Worm (Caenorhabditis elegans) whole organism, L4 larva: ENCODE results near the gene Y27F2A.11.

Experiments
- D1046.2 ChIP-seq: fragments of 200-800 bp; sonication (Bioruptor generic); IDR thresholded peaks from 2 replicates; pipeline ENCODE4 v1.3.6; 2022; ENCODE audit warnings: missing genetic modification characterization, missing compliant biosample characterization
- aly-2 ChIP-seq: sonication (generic microtip); optimal IDR thresholded peaks from 2 replicates; lab custom pipeline; 2018; ENCODE audit warnings: missing biosample characterization, missing genetic modification characterization
- ceh-82 ChIP-seq: sonication (generic microtip); optimal IDR thresholded peaks from 2 replicates; lab custom pipeline; 2017; ENCODE audit warnings: missing biosample characterization, missing genetic modification characterization
- egl-43 ChIP-seq: fragments of 200-800 bp; sonication (Bioruptor generic); IDR thresholded peaks from 2 replicates; pipeline ENCODE4 v1.3.6; 2022; ENCODE audit warnings: missing genetic modification reagents, missing genetic modification characterization, missing compliant biosample characterization
- fos-1 ChIP-seq: fragments of 150-350 bp; optimal IDR thresholded peaks from 2 replicates; lab custom pipeline; 2014; ENCODE audit warnings: missing biosample characterization, missing genetic modification characterization
- lin-1 ChIP-seq: fragments of 200-800 bp; sonication (Bioruptor generic); IDR thresholded peaks from 2 replicates; pipeline ENCODE4 v1.3.6; 2022; ENCODE audit warnings: missing genetic modification reagents, missing genetic modification characterization, missing compliant biosample characterization
- lsy-2 ChIP-seq, 2 experiments: fragments of 150-350 bp in 1 of 2; sonication (generic microtip) in 1 of 2; optimal IDR thresholded peaks; 2 replicates each; lab custom pipeline; 2014 to 2017; ENCODE audit warnings: missing biosample characterization in 2 of 2, missing genetic modification characterization in 2 of 2
- mdl-1 ChIP-seq, 2 experiments: fragments of 150-350 bp in 1 of 2; sonication (generic microtip) in 1 of 2; optimal IDR thresholded peaks; 2 replicates each; lab custom pipeline; 2014 to 2017; ENCODE audit warnings: missing biosample characterization in 2 of 2, missing genetic modification characterization in 2 of 2
- mdt-29 ChIP-seq: fragments of 200-800 bp; sonication (Bioruptor generic); IDR thresholded peaks from 2 replicates; pipeline ENCODE4 v1.3.6; 2022; ENCODE audit warnings: missing genetic modification reagents, missing genetic modification characterization, missing compliant biosample characterization
- nhr-10 ChIP-seq: fragments of 150-350 bp; optimal IDR thresholded peaks from 2 replicates; lab custom pipeline; 2014; ENCODE audit warnings: missing biosample characterization, missing genetic modification characterization
- nhr-237 ChIP-seq: sonication (generic microtip); optimal IDR thresholded peaks from 2 replicates; lab custom pipeline; 2017; ENCODE audit warnings: missing biosample characterization, missing genetic modification characterization
- nhr-76 ChIP-seq: fragments of 150-350 bp; optimal IDR thresholded peaks from 2 replicates; lab custom pipeline; 2014; ENCODE audit warnings: missing biosample characterization, missing genetic modification characterization
- pha-4 ChIP-seq, 2 experiments: fragments of 150-350 bp in 1 of 2; fragments of 200-800 bp in 1 of 2; sonication (Bioruptor generic) in 1 of 2; IDR thresholded peaks in 1 of 2; optimal IDR thresholded peaks in 1 of 2; 2 replicates each; pipeline versions ENCODE4 v1.3.6 to Lab custom; 2014 to 2022; ENCODE audit warnings: missing genetic modification characterization in 2 of 2, missing genetic modification reagents in 2 of 2, missing biosample characterization in 1 of 2, missing compliant biosample characterization in 1 of 2
- set-16 ChIP-seq: fragments of 200-800 bp; sonication (Bioruptor generic); IDR thresholded peaks from 2 replicates; pipeline ENCODE4 v1.3.6; 2022; ENCODE audit warnings: missing genetic modification reagents, missing genetic modification characterization, missing compliant biosample characterization

DNA sequence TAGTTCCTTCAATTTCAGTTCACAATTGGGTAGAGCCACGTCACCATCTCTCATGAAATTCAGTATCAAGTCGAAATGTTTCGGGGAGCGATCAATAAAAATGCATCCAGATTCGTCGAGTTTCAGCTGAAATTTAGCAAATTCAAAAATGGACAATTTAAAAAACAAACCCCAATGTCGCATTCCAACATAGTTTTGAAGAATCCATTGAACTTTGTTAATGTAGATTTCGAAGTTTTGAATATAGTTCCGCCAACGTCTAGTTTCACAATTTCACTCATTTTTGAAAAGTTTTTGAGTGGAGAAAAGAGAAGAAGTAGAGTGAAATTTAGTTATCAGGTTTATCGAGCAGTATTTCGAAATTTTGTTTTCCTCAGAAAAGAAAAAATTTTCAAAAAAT is 32.6 kb downstream of the Y27F2A.11 start, which contains the start of gene ZC239.14:
- TF ChIP-seq fos-1 (tag; lab: Kevin White, UChicago) (no peak), D1046.2 (GFP tag; lab: Robert Waterston, UW) (no peak), pha-4 (GFP tag; IDR thresholded peaks at IDR 0.05; lab: Robert Waterston, UW) (no peak), pha-4 (tag; optimal IDR thresholded peaks at IDR 0.05; lab: Kevin White, UChicago) (no peak), nhr-76 (tag; lab: Kevin White, UChicago) (no peak), egl-43 (GFP tag; lab: Robert Waterston, UW) (no peak), mdl-1 (tag; optimal IDR thresholded peaks at IDR 0.05; lab: Kevin White, UChicago) (no peak), aly-2 (tag; lab: Kevin White, UChicago) (no peak), nhr-10 (tag; lab: Kevin White, UChicago) (no peak), lin-1 (no peak), set-16 (no peak), nhr-237 (tag; lab: Kevin White, UChicago) (no peak), lsy-2 (tag; optimal IDR thresholded peaks at IDR 0.05; lab: Kevin White, UChicago) (no peak), mdt-29 (GFP tag; lab: Robert Waterston, UW) (no peak), ceh-82 (tag; lab: Kevin White, UChicago) (no peak)
